Worm (Caenorhabditis elegans) whole organism, L3 larva: Measurements from ENCODE around the gene F55G11.7.

Source experiments
- R02D3.7 ChIP-seq: fragments of 150-350 bp; optimal IDR thresholded peaks from 2 replicates; lab custom pipeline; 2014; ENCODE audit warnings: missing biosample characterization, missing genetic modification characterization
- ZK546.5 ChIP-seq: sonication (generic microtip); optimal IDR thresholded peaks from 2 replicates; lab custom pipeline; 2017; ENCODE audit warnings: missing biosample characterization, missing genetic modification characterization
- aly-2 ChIP-seq: fragments of 150-350 bp; optimal IDR thresholded peaks from 2 replicates; lab custom pipeline; 2014; ENCODE audit warnings: missing biosample characterization, missing genetic modification characterization
- ama-1 ChIP-seq: fragments of 150-350 bp; optimal IDR thresholded peaks from 2 replicates; lab custom pipeline; 2018
- ceh-16 ChIP-seq: sonication (generic microtip); optimal IDR thresholded peaks from 2 replicates; lab custom pipeline; 2017; ENCODE audit warnings: missing biosample characterization, missing genetic modification characterization
- ceh-28 ChIP-seq: fragments of 150-350 bp; optimal IDR thresholded peaks from 2 replicates; lab custom pipeline; 2014; ENCODE audit warnings: missing biosample characterization, missing genetic modification reagents, missing genetic modification characterization
- ceh-82 ChIP-seq: fragments of 150-350 bp; optimal IDR thresholded peaks from 2 replicates; lab custom pipeline; 2014; ENCODE audit warnings: missing biosample characterization, missing genetic modification characterization
- ceh-9 ChIP-seq: sonication (generic microtip); optimal IDR thresholded peaks from 2 replicates; lab custom pipeline; 2018; ENCODE audit warnings: missing biosample characterization, missing genetic modification characterization
- egl-5 ChIP-seq: fragments of 150-350 bp; optimal IDR thresholded peaks from 2 replicates; lab custom pipeline; 2017; ENCODE audit warnings: missing biosample characterization, missing genetic modification reagents, missing genetic modification characterization, inconsistent platforms
- elt-2 ChIP-seq: sonication (generic microtip); optimal IDR thresholded peaks from 2 replicates; lab custom pipeline; 2016; ENCODE audit warnings: missing genetic modification reagents, mild to moderate bottlenecking, missing genetic modification characterization, missing compliant biosample characterization
- fkh-2 ChIP-seq: fragments of 150-350 bp; optimal IDR thresholded peaks from 2 replicates; lab custom pipeline; 2014; ENCODE audit warnings: missing biosample characterization, missing genetic modification reagents, missing genetic modification characterization
- fos-1 ChIP-seq: fragments of 150-350 bp; optimal IDR thresholded peaks from 2 replicates; lab custom pipeline; 2014; ENCODE audit warnings: missing biosample characterization, missing genetic modification characterization
- hmg-11 ChIP-seq: sonication (generic microtip); optimal IDR thresholded peaks from 2 replicates; lab custom pipeline; 2016; ENCODE audit warnings: missing genetic modification characterization, missing compliant biosample characterization
- lin-15B ChIP-seq: fragments of 150-350 bp; optimal IDR thresholded peaks from 2 replicates; lab custom pipeline; 2014; ENCODE audit warnings: missing biosample characterization, missing genetic modification characterization
- lin-39 ChIP-seq: fragments of 150-350 bp; optimal IDR thresholded peaks from 2 replicates; lab custom pipeline; 2018; ENCODE audit warnings: missing biosample characterization, missing genetic modification reagents, missing genetic modification characterization
- nfya-1 ChIP-seq: sonication (generic microtip); optimal IDR thresholded peaks from 2 replicates; lab custom pipeline; 2017; ENCODE audit warnings: missing genetic modification characterization, mild to moderate bottlenecking, missing compliant biosample characterization, antibody characterized with exemption, moderate library complexity; ENCODE audit not compliant: insufficient read depth
- nhr-12 ChIP-seq: fragments of 150-350 bp; optimal IDR thresholded peaks from 2 replicates; lab custom pipeline; 2014; ENCODE audit warnings: missing biosample characterization, missing genetic modification characterization
- nhr-237 ChIP-seq: fragments of 150-350 bp; optimal IDR thresholded peaks from 2 replicates; lab custom pipeline; 2014; ENCODE audit warnings: missing biosample characterization, missing genetic modification characterization
- nhr-25 ChIP-seq: sonication (generic microtip); optimal IDR thresholded peaks from 2 replicates; lab custom pipeline; 2017; ENCODE audit warnings: missing biosample characterization, missing genetic modification characterization
- nhr-43 ChIP-seq: sonication (generic microtip); optimal IDR thresholded peaks from 2 replicates; lab custom pipeline; 2016; ENCODE audit warnings: mild to moderate bottlenecking, missing genetic modification characterization, missing compliant biosample characterization; ENCODE audit not compliant: poor library complexity, severe bottlenecking
- nhr-67 ChIP-seq: fragments of 150-350 bp; optimal IDR thresholded peaks from 2 replicates; lab custom pipeline; 2014; ENCODE audit warnings: missing biosample characterization, missing genetic modification characterization
- pha-4 ChIP-seq: fragments of 150-350 bp; optimal IDR thresholded peaks from 2 replicates; lab custom pipeline; 2014; ENCODE audit warnings: missing biosample characterization, missing genetic modification reagents, missing genetic modification characterization
- pqm-1 ChIP-seq: fragments of 150-350 bp; optimal IDR thresholded peaks from 2 replicates; lab custom pipeline; 2017; ENCODE audit warnings: missing biosample characterization, missing genetic modification characterization, inconsistent platforms
- snpc-4 ChIP-seq: fragments of 150-350 bp; optimal IDR thresholded peaks from 2 replicates; lab custom pipeline; 2014; ENCODE audit warnings: missing biosample characterization, missing genetic modification characterization
- tbx-2 ChIP-seq: sonication (generic microtip); optimal IDR thresholded peaks from 2 replicates; lab custom pipeline; 2016; ENCODE audit warnings: mild to moderate bottlenecking, missing genetic modification characterization, missing compliant biosample characterization
- unc-62 ChIP-seq: fragments of 150-350 bp; sonication (generic microtip); optimal IDR thresholded peaks from 4 replicates; lab custom pipeline; 2014; ENCODE audit warnings: missing biosample characterization, missing genetic modification reagents, missing genetic modification characterization

The F55G11.7 gene

DNA sequence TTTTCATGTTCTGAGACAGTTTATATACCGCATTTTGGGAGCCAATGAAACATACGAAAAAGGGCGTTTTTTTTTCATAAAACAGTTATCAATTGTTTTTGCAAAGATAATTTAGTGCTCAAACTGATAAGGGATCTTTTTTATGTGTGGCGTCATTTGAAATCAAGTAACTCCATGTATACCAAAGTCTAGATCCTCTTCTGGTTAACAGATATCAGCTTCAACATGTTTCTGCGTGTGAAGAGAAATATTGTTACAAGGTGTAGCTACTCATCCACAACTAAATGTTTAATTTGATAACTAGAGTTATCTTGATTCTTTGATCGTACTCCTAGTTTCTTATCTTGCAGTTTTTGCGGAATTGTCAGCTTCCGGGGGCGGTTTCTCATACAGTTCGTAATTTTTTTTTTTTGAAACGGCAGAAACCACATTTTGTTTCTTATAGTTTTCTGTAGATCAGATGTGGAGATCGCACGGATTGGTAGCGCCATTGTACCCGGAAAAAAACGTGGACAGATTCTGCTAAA is 11.8 kb downstream of the F55G11.7 start:
- TF ChIP-seq hmg-11 (tag; lab: Kevin White, UChicago) (no peak), lin-39 (tag; lab: Kevin White, UChicago) (no peak), elt-2 (peak; percentile 78), nhr-237 (no peak), R02D3.7 (no peak), ceh-82 (no peak)
- TF ChIP-seq, all 47 proteins: peak for 1

DNA sequence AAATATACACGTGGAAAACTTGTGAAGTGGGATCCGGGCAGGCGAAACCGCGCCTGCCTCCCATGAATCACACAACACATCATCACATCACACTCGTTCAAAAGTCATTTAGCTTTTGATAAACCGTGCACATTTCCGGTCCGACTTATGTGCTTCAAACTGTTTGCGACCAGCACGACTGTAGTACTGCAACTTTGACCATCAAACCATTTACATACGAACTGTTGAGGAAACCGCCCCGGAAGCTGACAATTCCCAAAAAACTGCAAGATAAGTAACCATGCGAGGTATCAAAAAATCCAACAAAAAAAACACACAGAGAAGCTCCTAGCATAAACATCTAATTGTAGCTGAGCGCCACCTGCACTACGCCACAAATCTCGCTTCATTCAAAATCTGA is 12.5 kb downstream of the F55G11.7 start:
- TF ChIP-seq ama-1 (lab: Kevin White, UChicago): no peak
- TF ChIP-seq nhr-25 (tag; lab: Kevin White, UChicago): no peak
- TF ChIP-seq nhr-67 (tag; lab: Kevin White, UChicago): no peak
- no peak for TF ChIP-seq egl-5 (tag; lab: Kevin White, UChicago)
- no peak for TF ChIP-seq nhr-12 (tag; lab: Kevin White, UChicago)
- TF ChIP-seq ceh-28 (tag; lab: Kevin White, UChicago): no peak
- no peak for TF ChIP-seq hmg-11 (tag; lab: Kevin White, UChicago)
- no peak for TF ChIP-seq ceh-16 (tag; lab: Kevin White, UChicago)
- TF ChIP-seq R02D3.7: no peak
- TF ChIP-seq aly-2: no peak
- no peak for TF ChIP-seq tbx-2 (tag; lab: Kevin White, UChicago)
- TF ChIP-seq nfya-1 (tag; lab: Kevin White, UChicago): no peak
- TF ChIP-seq snpc-4 (tag; lab: Kevin White, UChicago): no peak
- TF ChIP-seq ceh-9 (tag; lab: Kevin White, UChicago): no peak
- no peak for TF ChIP-seq lin-15B (tag; lab: Kevin White, UChicago)
- no peak for TF ChIP-seq unc-62 (GFP tag; lab: Kevin White, UChicago)
- no peak for TF ChIP-seq nhr-43
- no peak for TF ChIP-seq nhr-237
- TF ChIP-seq fos-1 (tag; lab: Kevin White, UChicago): no peak

DNA sequence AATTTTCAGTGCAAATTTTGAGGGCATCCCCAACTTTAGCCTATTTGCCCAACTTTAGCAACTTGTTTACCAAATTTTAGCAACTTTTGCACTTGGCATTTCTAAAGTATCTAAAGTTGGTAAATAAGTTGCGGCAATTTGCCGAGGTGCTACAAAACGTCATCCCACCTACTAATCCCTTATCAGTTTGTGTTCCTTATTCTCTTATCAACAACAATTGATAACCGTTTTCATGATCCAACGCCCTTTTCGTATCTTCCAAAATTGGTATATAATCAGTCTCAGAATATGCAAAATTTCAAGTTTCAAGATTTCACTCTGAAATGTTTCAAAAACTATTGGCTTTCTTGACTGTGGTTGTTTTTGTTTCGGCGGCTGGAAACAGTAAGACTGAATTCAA is 13.1 kb downstream of the F55G11.7 start, which contains the start of gene F55G11.4:
Gene F55G11.4, plus strand, starts transcription at position 289 of the 400 bp plus-strand sequence.
- TF ChIP-seq pqm-1 (tag; lab: Kevin White, UChicago): peak; percentile 35
- peak; percentile 67 for TF ChIP-seq elt-2
- no peak for TF ChIP-seq pha-4 (tag; lab: Kevin White, UChicago)

DNA sequence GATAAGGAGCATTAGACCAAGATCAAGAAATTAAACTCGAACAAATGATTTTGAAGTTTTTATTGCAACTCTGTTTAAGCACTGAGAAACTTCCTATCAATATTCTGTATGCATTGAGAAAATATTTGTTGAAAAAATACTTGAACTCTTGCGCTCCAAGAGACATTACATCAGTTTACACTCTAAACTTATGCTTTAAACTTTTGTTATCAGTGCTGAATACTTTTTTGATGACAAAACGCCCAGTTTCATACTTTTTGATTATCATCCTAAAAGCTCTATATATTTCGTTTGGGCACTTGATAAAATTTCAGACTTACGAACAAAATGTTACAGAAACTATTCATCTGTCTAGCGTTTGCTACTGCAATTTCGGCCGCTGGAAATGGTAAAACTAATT is 15.7 kb downstream of the F55G11.7 start, which contains the start of gene dod-17:
Gene dod-17, plus strand, starts transcription at position 323 of the 400 bp plus-strand sequence.
- peak; percentile 51 for TF ChIP-seq elt-2
- no peak for TF ChIP-seq R02D3.7
- TF ChIP-seq ceh-9 (tag; lab: Kevin White, UChicago): no peak

DNA sequence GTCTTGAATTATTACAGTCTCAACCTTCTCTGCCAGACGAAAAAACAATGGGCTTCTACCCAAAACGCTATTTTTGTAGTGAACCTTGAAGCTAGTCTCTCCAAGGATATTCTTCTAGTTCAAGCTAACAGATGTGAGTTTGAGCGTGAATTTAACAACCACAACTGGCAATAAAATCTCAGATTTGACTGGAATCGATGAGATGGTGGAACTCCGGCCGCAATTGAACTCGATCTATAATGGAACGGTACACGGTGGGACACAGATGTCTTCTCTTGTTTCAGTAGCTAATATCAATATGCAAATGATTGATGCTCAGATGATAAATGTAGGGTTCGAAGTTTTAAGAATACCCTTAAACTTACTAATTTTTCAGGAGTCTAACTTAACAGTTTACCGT is 17.4 kb downstream of the F55G11.7 start:
- TF ChIP-seq ZK546.5: no peak
- no peak for TF ChIP-seq pqm-1 (tag; lab: Kevin White, UChicago)
- TF ChIP-seq fkh-2 (tag; lab: Kevin White, UChicago): no peak
- no peak for TF ChIP-seq ceh-82
- TF ChIP-seq elt-2: no peak

DNA sequence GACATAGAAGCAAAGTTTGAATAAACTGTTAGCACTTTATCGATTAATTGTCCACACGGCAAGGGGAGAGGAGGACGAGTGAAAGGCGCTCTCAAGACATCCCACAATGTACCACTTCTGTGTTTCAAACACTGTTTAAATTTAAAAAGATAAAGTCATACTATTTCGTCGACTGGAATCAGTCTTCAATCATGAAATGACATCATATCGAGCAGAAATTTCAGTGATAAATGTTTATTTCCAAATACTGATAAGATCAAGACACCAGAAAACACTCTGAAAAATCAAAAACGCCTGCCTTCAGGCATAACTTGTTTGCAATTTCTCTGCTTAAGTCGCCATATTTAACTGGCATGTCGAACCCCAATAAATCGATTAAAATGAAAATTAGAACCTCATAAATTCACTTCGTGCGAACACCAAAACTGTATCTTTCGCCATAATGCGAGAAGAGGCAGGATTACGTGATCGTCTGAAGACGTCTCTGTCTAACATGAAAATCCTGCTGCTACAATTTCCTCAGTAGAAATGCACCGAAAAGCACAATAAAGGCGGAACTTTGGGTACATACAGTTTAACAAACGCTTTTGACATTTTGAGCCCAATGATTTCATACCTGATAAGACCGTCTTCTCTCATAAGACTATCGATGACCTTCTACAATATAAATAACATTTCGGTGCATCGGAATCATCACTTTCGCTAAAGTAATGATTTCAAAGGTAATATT is 18.2 kb downstream of the F55G11.7 start, which contains the start of gene K10D11.2:
Gene K10D11.2, plus strand, starts transcription at position 680 of the 730 bp plus-strand sequence.
- TF ChIP-seq pqm-1 (tag; lab: Kevin White, UChicago) (peak; percentile 51), elt-2 (peak; percentile 82), ceh-28 (tag; lab: Kevin White, UChicago) (no peak)

DNA sequence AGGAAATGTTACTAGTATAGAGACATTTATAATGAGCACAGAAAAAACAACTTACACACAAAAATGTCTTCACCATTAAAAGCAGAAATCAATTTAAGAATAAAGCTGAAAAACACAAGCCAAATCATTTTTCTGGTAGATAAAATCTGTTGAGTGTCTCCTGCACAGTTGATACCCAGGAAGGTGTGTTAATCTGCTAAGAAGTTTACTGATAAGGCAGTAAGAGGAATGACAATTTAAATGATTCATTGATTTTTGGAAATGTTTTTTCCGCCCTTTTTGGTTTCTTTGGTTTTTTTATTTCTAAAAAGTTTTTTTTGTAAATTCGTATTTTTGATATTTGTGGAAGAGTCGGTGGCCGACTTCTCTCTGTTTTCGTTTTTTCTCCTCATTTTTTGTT is 25.7 kb downstream of the F55G11.7 start, which contains the start of gene K10D11.3:
Gene K10D11.3, minus strand, starts transcription at position 174 of the 400 bp plus-strand sequence.
- TF ChIP-seq fos-1 (tag; lab: Kevin White, UChicago) (no peak), elt-2 (peak; percentile 53), pqm-1 (tag; lab: Kevin White, UChicago) (peak; percentile 37)
